Fruit fly (Drosophila melanogaster): ENCODE results near the gene chas.

chas gene

dm6 chrX:17698864-17699504 is 454 bp upstream of the chas start (continued):
- TF ChIP-seq lilli (GFP tag; optimal IDR thresholded peaks at IDR 0.05) (peak; percentile 89), CG2120 (GFP tag; optimal IDR thresholded peaks at IDR 0.05) (peak; percentile 92), kay (GFP tag; optimal IDR thresholded peaks at IDR 0.05) (peak; percentile 72), toy (GFP tag; IDR thresholded peaks at IDR 0.05) (no peak), pb (GFP tag; optimal IDR thresholded peaks at IDR 0.05) (peak; percentile 72), Mes4 (GFP tag; optimal IDR thresholded peaks at IDR 0.05) (peak; percentile 75), CG17802 (tag; optimal IDR thresholded peaks at IDR 0.05) (no peak), abd-A (tag; optimal IDR thresholded peaks at IDR 0.05) (no peak), pzg (GFP tag; optimal IDR thresholded peaks at IDR 0.05) (no peak), CG4360 (GFP tag; IDR thresholded peaks at IDR 0.05) (no peak), maf-S (GFP tag; optimal IDR thresholded peaks at IDR 0.05) (peak; percentile 75), aop (GFP tag; IDR thresholded peaks at IDR 0.05) (no peak), PHDP (tag; optimal IDR thresholded peaks at IDR 0.05) (peak; percentile 89), gsb (GFP tag; IDR thresholded peaks at IDR 0.05) (peak; percentile 69), kah (GFP tag; optimal IDR thresholded peaks at IDR 0.05) (peak; percentile 60), zfh2 (GFP tag; optimal IDR thresholded peaks at IDR 0.05) (peak; percentile 80), CG2678 (tag; optimal IDR thresholded peaks at IDR 0.05) (peak; percentile 95), CG30403 (GFP tag; optimal IDR thresholded peaks at IDR 0.05) (peak; percentile 92), YL-1 (GFP tag; optimal IDR thresholded peaks at IDR 0.05) (peak; percentile 1), Side (GFP tag; optimal IDR thresholded peaks at IDR 0.05) (peak; percentile 75), CG31365 (tag; optimal IDR thresholded peaks at IDR 0.05) (peak; percentile 34), CG8944 (GFP tag; optimal IDR thresholded peaks at IDR 0.05) (peak; percentile 61), CG33557 (GFP tag; optimal IDR thresholded peaks at IDR 0.05) (peak; percentile 77), CG16813 (GFP tag; IDR thresholded peaks at IDR 0.05; ENCODE audit: partially characterized antibody) (no peak), CG12219 (GFP tag; optimal IDR thresholded peaks at IDR 0.05) (peak; percentile 85), hkb (optimal IDR thresholded peaks at IDR 0.05) (no peak), hkb (GFP tag; IDR thresholded peaks at IDR 0.05) (peak; percentile 85), luna (GFP tag; optimal IDR thresholded peaks at IDR 0.05) (no peak), nerfin-1 (tag; optimal IDR thresholded peaks at IDR 0.05) (peak; percentile 81), CG1233 (GFP tag; optimal IDR thresholded peaks at IDR 0.05) (peak; percentile 81), eve (GFP tag; optimal IDR thresholded peaks at IDR 0.05) (peak in 1 of 2 experiments; percentile 95), Nf-YC (tag; optimal IDR thresholded peaks at IDR 0.05) (peak; percentile 83), gcm (GFP tag; optimal IDR thresholded peaks at IDR 0.05) (peak; percentile 86), CG6683 (GFP tag; optimal IDR thresholded peaks at IDR 0.05) (peak; percentile 71), Sox100B (GFP tag; optimal IDR thresholded peaks at IDR 0.05) (peak; percentile 94), Blimp-1 (GFP tag; optimal IDR thresholded peaks at IDR 0.05) (peak; percentile 76), CG9437 (GFP tag; optimal IDR thresholded peaks at IDR 0.05) (peak; percentile 87), ewg (GFP tag; optimal IDR thresholded peaks at IDR 0.05) (peak; percentile 69), bowl (GFP tag; IDR thresholded peaks at IDR 0.05) (peak; percentile 55; the same call in 1 of the 2 replicates), Vsx1 (GFP tag; optimal IDR thresholded peaks at IDR 0.05) (peak; percentile 72), Med (GFP tag) (peak; percentile 94), CG15011 (GFP tag; optimal IDR thresholded peaks at IDR 0.05) (peak; percentile 89), fu2 (GFP tag; optimal IDR thresholded peaks at IDR 0.05) (peak; percentile 62), vnd (GFP tag; IDR thresholded peaks at IDR 0.05; ENCODE audit: partially characterized antibody) (no peak), Hr39 (optimal IDR thresholded peaks at IDR 0.05) (no peak), HmgD (GFP tag; optimal IDR thresholded peaks at IDR 0.05) (peak; percentile 67), ap (GFP tag; IDR thresholded peaks at IDR 0.05) (peak; percentile 43; the same call in 1 of the 2 replicates), nau (GFP tag; optimal IDR thresholded peaks at IDR 0.05) (peak; percentile 83), al (GFP tag; IDR thresholded peaks at IDR 0.05) (peak; percentile 75), kni (GFP tag; optimal IDR thresholded peaks at IDR 0.05) (peak; percentile 75)

All from whole organism, embryonic.